Worm (Caenorhabditis elegans) whole organism, late embryonic: Measurements from ENCODE around the gene K07D4.6.

Experiments used
- K02D7.2 ChIP-seq: sonication (generic microtip); optimal IDR thresholded peaks from 2 replicates; lab custom pipeline; 2017; ENCODE audit warnings: mild to moderate bottlenecking, missing genetic modification characterization, missing compliant biosample characterization
- T23F11.4 ChIP-seq: fragments of 200-800 bp; sonication (Bioruptor generic); optimal IDR thresholded peaks from 2 replicates; lab custom pipeline; 2018; ENCODE audit warnings: mild to moderate bottlenecking, missing genetic modification characterization, missing compliant biosample characterization
- ceh-2 ChIP-seq: sonication (generic microtip); optimal IDR thresholded peaks from 2 replicates; lab custom pipeline; 2016; ENCODE audit warnings: missing genotype, missing genetic modification characterization, missing compliant biosample characterization
- ceh-24 ChIP-seq: sonication (generic microtip); optimal IDR thresholded peaks from 2 replicates; lab custom pipeline; 2016; ENCODE audit warnings: mild to moderate bottlenecking, missing genetic modification characterization, missing compliant biosample characterization
- ceh-30 ChIP-seq: fragments of 150-350 bp; optimal IDR thresholded peaks from 2 replicates; lab custom pipeline; 2014; ENCODE audit warnings: missing biosample characterization, missing genetic modification characterization
- ceh-34 ChIP-seq: sonication (generic microtip); optimal IDR thresholded peaks from 2 replicates; lab custom pipeline; 2016; ENCODE audit warnings: mild to moderate bottlenecking, missing genetic modification characterization, missing compliant biosample characterization
- ceh-6 ChIP-seq: fragments of 200-800 bp; sonication (Bioruptor generic); optimal IDR thresholded peaks from 2 replicates; lab custom pipeline; 2018; ENCODE audit warnings: mild to moderate bottlenecking, missing genetic modification characterization, missing compliant biosample characterization
- ceh-9 ChIP-seq: sonication (generic microtip); optimal IDR thresholded peaks from 2 replicates; lab custom pipeline; 2016; ENCODE audit warnings: mild to moderate bottlenecking, missing genetic modification characterization, inconsistent platforms, missing compliant biosample characterization
- dmd-4 ChIP-seq: sonication (generic microtip); optimal IDR thresholded peaks from 2 replicates; lab custom pipeline; 2016; ENCODE audit warnings: borderline replicate concordance, missing genetic modification characterization, missing compliant biosample characterization
- dve-1 ChIP-seq: sonication (generic microtip); optimal IDR thresholded peaks from 2 replicates; lab custom pipeline; 2017; ENCODE audit warnings: antibody characterized with exemption, mild to moderate bottlenecking, missing genetic modification characterization, missing compliant biosample characterization
- elt-2 ChIP-seq: sonication (generic microtip); optimal IDR thresholded peaks from 2 replicates; lab custom pipeline; 2016; ENCODE audit warnings: missing genetic modification reagents, missing genetic modification characterization, missing compliant biosample characterization
- elt-4 ChIP-seq: sonication (generic microtip); optimal IDR thresholded peaks from 2 replicates; lab custom pipeline; 2016; ENCODE audit warnings: missing genetic modification characterization, missing compliant biosample characterization
- ets-4 ChIP-seq: sonication (generic microtip); optimal IDR thresholded peaks from 2 replicates; lab custom pipeline; 2016; ENCODE audit warnings: missing genetic modification characterization, missing compliant biosample characterization
- gmeb-2 ChIP-seq: sonication (generic microtip); optimal IDR thresholded peaks from 2 replicates; lab custom pipeline; 2016; ENCODE audit warnings: missing genetic modification characterization, inconsistent platforms, missing compliant biosample characterization
- hlh-13 ChIP-seq: fragments of 200-800 bp; sonication (Bioruptor generic); optimal IDR thresholded peaks from 2 replicates; lab custom pipeline; 2018; ENCODE audit warnings: mild to moderate bottlenecking, missing genetic modification characterization, missing compliant biosample characterization
- hlh-15 ChIP-seq: sonication (generic microtip); optimal IDR thresholded peaks from 2 replicates; lab custom pipeline; 2016; ENCODE audit warnings: missing genetic modification characterization, missing compliant biosample characterization
- hlh-6 ChIP-seq: sonication (generic microtip); optimal IDR thresholded peaks from 2 replicates; lab custom pipeline; 2016; ENCODE audit warnings: missing genotype, missing genetic modification characterization, missing compliant biosample characterization
- hlh-8 ChIP-seq: sonication (generic microtip); optimal IDR thresholded peaks from 2 replicates; lab custom pipeline; 2016; ENCODE audit warnings: missing genotype, missing genetic modification characterization, missing compliant biosample characterization
- madf-2 ChIP-seq: sonication (generic microtip); optimal IDR thresholded peaks from 2 replicates; lab custom pipeline; 2017; ENCODE audit warnings: missing genetic modification characterization, missing compliant biosample characterization
- nhr-11 ChIP-seq: fragments of 150-350 bp; optimal IDR thresholded peaks from 2 replicates; lab custom pipeline; 2014; ENCODE audit warnings: missing biosample characterization, missing genetic modification characterization
- nhr-232 ChIP-seq: sonication (generic microtip); optimal IDR thresholded peaks from 2 replicates; lab custom pipeline; 2016; ENCODE audit warnings: missing genetic modification characterization, missing compliant biosample characterization
- npax-4 ChIP-seq: sonication (generic microtip); optimal IDR thresholded peaks from 2 replicates; lab custom pipeline; 2016; ENCODE audit warnings: missing genetic modification characterization, missing compliant biosample characterization
- pax-1 ChIP-seq: fragments of 150-350 bp; optimal IDR thresholded peaks from 2 replicates; lab custom pipeline; 2014; ENCODE audit warnings: missing biosample characterization, missing genetic modification characterization
- ref-2 ChIP-seq: sonication (generic microtip); optimal IDR thresholded peaks from 2 replicates; lab custom pipeline; 2016; ENCODE audit warnings: missing genetic modification characterization, missing compliant biosample characterization
- rnt-1 ChIP-seq: sonication (generic microtip); optimal IDR thresholded peaks from 2 replicates; lab custom pipeline; 2016; ENCODE audit warnings: missing genetic modification characterization, missing compliant biosample characterization
- sdc-2 ChIP-seq: sonication (generic microtip); optimal IDR thresholded peaks from 2 replicates; lab custom pipeline; 2016; ENCODE audit warnings: missing genotype, missing genetic modification characterization, missing compliant biosample characterization
- sox-2 ChIP-seq: fragments of 200-800 bp; sonication (Bioruptor generic); IDR thresholded peaks from 2 replicates; pipeline ENCODE4 v1.3.6; 2022; ENCODE audit warnings: missing genetic modification reagents, missing genetic modification characterization, missing compliant biosample characterization
- sox-4 ChIP-seq: sonication (generic microtip); optimal IDR thresholded peaks from 2 replicates; lab custom pipeline; 2017; ENCODE audit warnings: mild to moderate bottlenecking, missing genetic modification characterization, inconsistent platforms, missing compliant biosample characterization
- syd-9 ChIP-seq: sonication (generic microtip); optimal IDR thresholded peaks from 2 replicates; lab custom pipeline; 2016; ENCODE audit warnings: mild to moderate bottlenecking, missing genetic modification characterization, moderate library complexity, missing compliant biosample characterization
- tbx-7 ChIP-seq: sonication (generic microtip); optimal IDR thresholded peaks from 2 replicates; lab custom pipeline; 2016; ENCODE audit warnings: missing genotype, missing genetic modification characterization, missing compliant biosample characterization
- unc-3 ChIP-seq, 2 experiments: fragments of 200-800 bp in 1 of 2; sonication (Bioruptor generic) in 1 of 2; sonication (generic microtip) in 1 of 2; conservative IDR thresholded peaks in 1 of 2; optimal IDR thresholded peaks in 1 of 2; 2 replicates each; pipeline versions ENCODE4 v1.3.6 to Lab custom; 2016 to 2022; ENCODE audit warnings: missing compliant biosample characterization in 2 of 2, missing genetic modification characterization in 2 of 2, missing genetic modification reagents in 1 of 2
- unc-42 ChIP-seq: sonication (generic microtip); optimal IDR thresholded peaks from 2 replicates; lab custom pipeline; 2016; ENCODE audit warnings: missing genotype, missing genetic modification characterization, missing compliant biosample characterization
- unc-86 ChIP-seq: sonication (generic microtip); optimal IDR thresholded peaks from 2 replicates; lab custom pipeline; 2016; ENCODE audit warnings: missing genetic modification characterization, missing compliant biosample characterization
- zip-5 ChIP-seq: sonication (generic microtip); optimal IDR thresholded peaks from 2 replicates; lab custom pipeline; 2016; ENCODE audit warnings: missing genetic modification characterization, missing compliant biosample characterization
- ztf-16 ChIP-seq: sonication (generic microtip); optimal IDR thresholded peaks from 2 replicates; lab custom pipeline; 2017; ENCODE audit warnings: missing genetic modification characterization, missing compliant biosample characterization

The K07D4.6 gene

DNA sequence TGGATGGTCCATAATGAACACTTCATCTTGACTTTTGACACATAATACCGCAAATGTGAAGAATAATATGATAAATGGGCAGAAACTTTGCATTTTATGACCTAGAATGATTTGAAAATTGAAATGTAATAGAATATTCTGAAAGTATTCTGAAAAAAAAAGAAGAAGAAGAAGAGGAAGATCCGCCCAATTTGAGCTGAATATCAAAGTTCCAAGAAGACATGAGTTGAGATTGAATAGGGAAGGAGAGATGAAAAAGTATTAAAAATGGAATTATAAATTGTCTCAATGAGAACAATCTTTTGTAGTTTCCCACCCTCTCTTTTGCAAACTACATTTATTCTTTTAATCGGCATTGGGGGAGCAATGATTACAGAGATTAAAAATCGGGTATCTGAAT lies 13.8 kb upstream of the K07D4.6 start, which contains the start of gene K07D4.4:
K07D4.4 (minus strand) TSS at position 101 of the 400 bp plus-strand sequence.
- TF ChIP-seq nhr-11 (tag; lab: Kevin White, UChicago) = no peak
- no peak for TF ChIP-seq K02D7.2
- TF ChIP-seq pax-1 = no peak
- no peak for TF ChIP-seq unc-3 (GFP tag; conservative IDR thresholded peaks at IDR 0.05; lab: Robert Waterston, UW)
- TF ChIP-seq unc-3 (tag; optimal IDR thresholded peaks at IDR 0.05; lab: Kevin White, UChicago) = no peak
- TF ChIP-seq dve-1 = no peak
- no peak for TF ChIP-seq tbx-7
- TF ChIP-seq ets-4 (tag; lab: Kevin White, UChicago) = no peak
- no peak for TF ChIP-seq ztf-16 (tag; lab: Kevin White, UChicago)
- no peak for TF ChIP-seq ceh-24 (tag; lab: Kevin White, UChicago)
- TF ChIP-seq ceh-6 (GFP tag; lab: Kevin White, UChicago) = no peak
- no peak for TF ChIP-seq unc-42
- TF ChIP-seq nhr-232 = no peak
- no peak for TF ChIP-seq elt-4 (tag; lab: Kevin White, UChicago)
- no peak for TF ChIP-seq hlh-8
- no peak for TF ChIP-seq hlh-15 (tag; lab: Kevin White, UChicago)
- no peak for TF ChIP-seq ceh-9 (tag; lab: Kevin White, UChicago)
- no peak for TF ChIP-seq sox-2 (GFP tag; lab: Robert Waterston, UW)
- no peak for TF ChIP-seq ceh-2 (tag; lab: Kevin White, UChicago)
- TF ChIP-seq madf-2 (tag; lab: Kevin White, UChicago) = no peak
- no peak for TF ChIP-seq gmeb-2 (tag; lab: Kevin White, UChicago)
- TF ChIP-seq, all 69 proteins: peak for 0

DNA sequence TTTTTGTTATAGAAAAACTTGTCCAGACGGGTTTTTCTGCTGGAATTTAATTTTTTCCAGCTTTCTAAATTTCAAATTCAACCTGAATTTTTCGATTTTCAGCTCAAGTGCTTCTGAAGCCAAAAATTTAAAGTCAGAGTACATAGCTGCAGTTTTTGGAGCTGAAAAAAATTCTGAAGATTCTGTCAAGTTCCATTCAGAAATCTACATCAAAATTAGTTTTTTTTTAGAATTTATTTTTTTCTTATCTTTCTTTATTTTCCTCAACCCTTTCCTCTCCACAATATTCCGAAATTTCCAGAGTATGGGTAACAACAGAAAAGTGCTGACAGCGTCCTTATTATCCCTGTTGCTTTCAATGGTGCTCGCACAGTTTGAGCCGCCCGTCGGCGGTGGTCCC lies 9.8 kb upstream of the K07D4.6 start, which contains the start of gene K07D4.9:
K07D4.9 (plus strand) TSS at position 301 of the 400 bp plus-strand sequence.
- TF ChIP-seq hlh-15 (tag; lab: Kevin White, UChicago) = no peak
- TF ChIP-seq hlh-13 (GFP tag; lab: Kevin White, UChicago) = no peak
- TF ChIP-seq ceh-2 (tag; lab: Kevin White, UChicago) = no peak
- no peak for TF ChIP-seq sox-4 (tag; lab: Kevin White, UChicago)
- TF ChIP-seq rnt-1 (tag; lab: Kevin White, UChicago) = no peak
- no peak for TF ChIP-seq sdc-2 (tag; lab: Kevin White, UChicago)
- no peak for TF ChIP-seq T23F11.4 (GFP tag; lab: Kevin White, UChicago)
- no peak for TF ChIP-seq ceh-30 (tag; lab: Kevin White, UChicago)
- no peak for TF ChIP-seq ref-2
- no peak for TF ChIP-seq unc-86 (tag; lab: Kevin White, UChicago)
- no peak for TF ChIP-seq zip-5 (tag; lab: Kevin White, UChicago)
- no peak for TF ChIP-seq pax-1
- no peak for TF ChIP-seq elt-2 (tag; lab: Kevin White, UChicago)
- TF ChIP-seq syd-9 (tag; lab: Kevin White, UChicago) = no peak
- no peak for TF ChIP-seq dmd-4 (tag; lab: Kevin White, UChicago)

ce11 chrII:4025462-4025861 lies 6.9 kb upstream of the K07D4.6 start, which contains the start of gene K07D4.5:
TSS of gene K07D4.5 (minus strand) at chrII:4025562.
- TF ChIP-seq ceh-34 (tag; lab: Kevin White, UChicago) = no peak
- no peak for TF ChIP-seq ceh-24 (tag; lab: Kevin White, UChicago)
- no peak for TF ChIP-seq pax-1
- no peak for TF ChIP-seq ceh-30 (tag; lab: Kevin White, UChicago)
- no peak for TF ChIP-seq npax-4 (tag; lab: Kevin White, UChicago)
- no peak for TF ChIP-seq tbx-7
- TF ChIP-seq T23F11.4 (GFP tag; lab: Kevin White, UChicago) = no peak
- no peak for TF ChIP-seq hlh-6

ce11 chrII:4011518-4011917 lies 7.0 kb downstream of the K07D4.6 start:
- TF ChIP-seq ets-4 (tag; lab: Kevin White, UChicago) (no peak), ceh-2 (tag; lab: Kevin White, UChicago) (no peak), hlh-15 (tag; lab: Kevin White, UChicago) (no peak), elt-2 (tag; lab: Kevin White, UChicago) (peak; percentile 42)
